Worm (Caenorhabditis elegans): ENCODE measurements around the gene fmo-4.

- peak; percentile 51; the same call in 1 of the 2 replicates for TF ChIP-seq ztf-23 (GFP tag; IDR thresholded peaks at IDR 0.05)
- peak; percentile 47; the same call in 1 of the 2 replicates for TF ChIP-seq ztf-29 (GFP tag; IDR thresholded peaks at IDR 0.05)
- TF ChIP-seq cog-1 (tag; optimal IDR thresholded peaks at IDR 0.05), result no peak
- peak; percentile 70 for TF ChIP-seq klf-2 (GFP tag; conservative IDR thresholded peaks at IDR 0.05)
- TF ChIP-seq tab-1 (GFP tag; IDR thresholded peaks at IDR 0.05), result peak; percentile 68; the same call in 1 of the 2 replicates
Measured at ce11 chrV:13645848-13646578, 39.5 kb upstream of the fmo-4 start.
